Fruit fly (Drosophila melanogaster) whole organism, embryonic: ENCODE data around the gene CG13484.
A peak's percentile ranks its signal among the peaks of the same experiment; 100 is the strongest.

ENCODE experiments used
- ATbp ChIP-seq: fragments of 200-800 bp; sonication (Bioruptor generic); optimal IDR thresholded peaks from 2 replicates; lab custom pipeline; 2017; ENCODE audit warnings: missing biosample characterization, mild to moderate bottlenecking, missing genetic modification characterization, missing genetic modification reagents
- Abd-B ChIP-seq: fragments of 200-800 bp; sonication (Bioruptor generic); optimal IDR thresholded peaks from 2 replicates; lab custom pipeline; 2018; ENCODE audit warnings: missing biosample characterization, mild to moderate bottlenecking, missing genetic modification characterization, moderate library complexity
- B-H1 ChIP-seq: fragments of 200-800 bp; sonication (Bioruptor generic); IDR thresholded peaks from 3 replicates; pipeline ENCODE4 v1.3.6; 2022; ENCODE audit warnings: missing biosample characterization, missing genetic modification characterization
- Bgb ChIP-seq: fragments of 200-800 bp; sonication (Bioruptor generic); IDR thresholded peaks from 2 replicates; pipeline ENCODE4 v1.3.6; 2022; ENCODE audit warnings: missing biosample characterization, missing genetic modification characterization; ENCODE audit not compliant: partially characterized antibody
- CG10462 ChIP-seq: fragments of 200-800 bp; sonication (Bioruptor generic); optimal IDR thresholded peaks from 2 replicates; lab custom pipeline; 2016; ENCODE audit warnings: missing biosample characterization, missing genetic modification characterization
- CG12155 ChIP-seq: fragments of 200-800 bp; sonication (Bioruptor generic); optimal IDR thresholded peaks from 3 replicates; lab custom pipeline; 2016; ENCODE audit warnings: missing biosample characterization, missing genetic modification characterization
- CG15011 ChIP-seq: fragments of 200-800 bp; sonication (Bioruptor generic); optimal IDR thresholded peaks from 3 replicates; lab custom pipeline; 2018; ENCODE audit warnings: missing biosample characterization, mild to moderate bottlenecking, missing genetic modification characterization
- CG15269 ChIP-seq: fragments of 200-800 bp; sonication (Bioruptor generic); optimal IDR thresholded peaks from 2 replicates; lab custom pipeline; 2018; ENCODE audit warnings: missing biosample characterization, mild to moderate bottlenecking, missing genetic modification characterization, moderate library complexity
- CG15514 ChIP-seq: fragments of 200-800 bp; sonication (Bioruptor generic); optimal IDR thresholded peaks from 3 replicates; lab custom pipeline; 2017; ENCODE audit warnings: missing biosample characterization, missing genetic modification characterization, mild to moderate bottlenecking, moderate library complexity, missing genetic modification reagents
- CG16779 ChIP-seq: fragments of 200-800 bp; sonication (Bioruptor generic); IDR thresholded peaks from 2 replicates; pipeline ENCODE4 v1.3.6; 2022; ENCODE audit warnings: missing biosample characterization, missing genetic modification characterization
- CG17912 ChIP-seq: fragments of 200-800 bp; sonication (Bioruptor generic); optimal IDR thresholded peaks from 2 replicates; lab custom pipeline; 2018; ENCODE audit warnings: missing biosample characterization, mild to moderate bottlenecking, missing genetic modification characterization
- CG18764 ChIP-seq: fragments of 200-800 bp; sonication (Bioruptor generic); optimal IDR thresholded peaks from 3 replicates; lab custom pipeline; 2016; ENCODE audit warnings: missing biosample characterization, missing genetic modification characterization
- CG31365 ChIP-seq: fragments of 200-800 bp; sonication (Bioruptor generic); optimal IDR thresholded peaks from 2 replicates; lab custom pipeline; 2018; ENCODE audit warnings: missing biosample characterization, mild to moderate bottlenecking, missing genetic modification characterization
- CG3163 ChIP-seq: fragments of 200-800 bp; sonication (Bioruptor generic); optimal IDR thresholded peaks from 3 replicates; lab custom pipeline; 2016; ENCODE audit warnings: missing biosample characterization, missing genetic modification characterization
- CG3281 ChIP-seq: fragments of 200-800 bp; sonication (Bioruptor generic); optimal IDR thresholded peaks from 3 replicates; lab custom pipeline; 2017; ENCODE audit warnings: missing biosample characterization, mild to moderate bottlenecking, missing genetic modification characterization
- CG34422 ChIP-seq: fragments of 200-800 bp; sonication (Bioruptor generic); IDR thresholded peaks from 3 replicates; pipeline ENCODE4 v1.3.6; 2022; ENCODE audit warnings: missing biosample characterization, missing genetic modification characterization
- CG3847 ChIP-seq: fragments of 200-800 bp; sonication (Bioruptor generic); IDR thresholded peaks from 2 replicates; pipeline ENCODE4 v1.3.6; 2022; ENCODE audit warnings: missing biosample characterization, missing genetic modification characterization
- CG4424 ChIP-seq: fragments of 200-800 bp; sonication (Bioruptor generic); optimal IDR thresholded peaks from 3 replicates; lab custom pipeline; 2016; ENCODE audit warnings: missing biosample characterization, missing genetic modification characterization
- CG4617 ChIP-seq: fragments of 200-800 bp; sonication (Bioruptor generic); optimal IDR thresholded peaks from 3 replicates; lab custom pipeline; 2016; ENCODE audit warnings: missing biosample characterization, missing genetic modification characterization, borderline replicate concordance
- CG6175 ChIP-seq: fragments of 200-800 bp; sonication (Bioruptor generic); IDR thresholded peaks from 3 replicates; pipeline ENCODE4 v1.3.6; 2022; ENCODE audit warnings: missing biosample characterization, missing genetic modification characterization
- CG6254 ChIP-seq: fragments of 200-800 bp; sonication (Bioruptor generic); optimal IDR thresholded peaks from 3 replicates; lab custom pipeline; 2017; ENCODE audit warnings: mild to moderate bottlenecking, missing biosample characterization, missing genetic modification reagents, missing genetic modification characterization
- CG8478 ChIP-seq: fragments of >200 bp; optimal IDR thresholded peaks from 2 replicates; lab custom pipeline; 2018
- CG9876 ChIP-seq: fragments of 200-800 bp; sonication (Bioruptor generic); optimal IDR thresholded peaks from 2 replicates; lab custom pipeline; 2016; ENCODE audit warnings: missing biosample characterization, missing genetic modification characterization
- Dek ChIP-seq: fragments of 200-800 bp; sonication (Bioruptor generic); optimal IDR thresholded peaks from 3 replicates; lab custom pipeline; 2019; ENCODE audit warnings: missing biosample characterization, mild to moderate bottlenecking, missing genetic modification characterization, moderate library complexity
- Dfd ChIP-seq, 2 experiments: fragments of >200 bp; optimal IDR thresholded peaks; 2 replicates each; lab custom pipeline; 2017; ENCODE audit warnings: missing biosample characterization in 2 of 2, missing genetic modification characterization in 2 of 2
- Dref ChIP-seq: fragments of 200-800 bp; sonication (Bioruptor generic); IDR thresholded peaks from 2 replicates; pipeline ENCODE4 v1.3.6; 2022; ENCODE audit warnings: missing biosample characterization, missing genetic modification characterization
- ERR ChIP-seq: fragments of 200-800 bp; sonication (Bioruptor generic); optimal IDR thresholded peaks from 2 replicates; lab custom pipeline; 2016; ENCODE audit warnings: missing biosample characterization, missing genetic modification characterization
- Hmx ChIP-seq: fragments of 200-800 bp; sonication (Bioruptor generic); optimal IDR thresholded peaks from 2 replicates; lab custom pipeline; 2016; ENCODE audit warnings: missing biosample characterization, missing genetic modification characterization
- Jarid2 ChIP-seq: fragments of 200-800 bp; sonication (Bioruptor generic); optimal IDR thresholded peaks from 3 replicates; lab custom pipeline; 2017; ENCODE audit warnings: mild to moderate bottlenecking, missing biosample characterization, missing genetic modification reagents, missing genetic modification characterization
- MESR4 ChIP-seq: fragments of 200-800 bp; sonication (Bioruptor generic); optimal IDR thresholded peaks from 2 replicates; lab custom pipeline; 2018; ENCODE audit warnings: missing biosample characterization, mild to moderate bottlenecking, missing genetic modification characterization, moderate library complexity
- Mrtf ChIP-seq: fragments of 200-800 bp; sonication (Bioruptor generic); IDR thresholded peaks from 3 replicates; pipeline ENCODE4 v1.3.6; 2022; ENCODE audit warnings: missing biosample characterization, missing genetic modification characterization
- Nf-YB ChIP-seq: fragments of 200-800 bp; sonication (Bioruptor generic); optimal IDR thresholded peaks from 3 replicates; lab custom pipeline; 2019; ENCODE audit warnings: missing biosample characterization, mild to moderate bottlenecking, missing genetic modification characterization, moderate library complexity
- TFAM ChIP-seq: fragments of 200-800 bp; sonication (Bioruptor generic); optimal IDR thresholded peaks from 2 replicates; lab custom pipeline; 2017; ENCODE audit warnings: missing biosample characterization, missing genetic modification characterization, inconsistent platforms
- ab ChIP-seq: fragments of 200-800 bp; sonication (Bioruptor generic); optimal IDR thresholded peaks from 2 replicates; lab custom pipeline; 2016; ENCODE audit warnings: missing biosample characterization, missing genetic modification characterization
- bbx ChIP-seq: fragments of 200-800 bp; sonication (Bioruptor generic); IDR thresholded peaks from 2 replicates; pipeline ENCODE4 v1.3.6; 2022; ENCODE audit warnings: missing biosample characterization, missing genetic modification characterization; ENCODE audit not compliant: partially characterized antibody
- ci ChIP-seq: fragments of 200-800 bp; sonication (Bioruptor generic); IDR thresholded peaks from 3 replicates; pipeline ENCODE4 v1.3.6; 2022; ENCODE audit warnings: missing biosample characterization, missing genetic modification characterization
- dmrt11E ChIP-seq: fragments of 200-800 bp; sonication (Bioruptor generic); optimal IDR thresholded peaks from 3 replicates; lab custom pipeline; 2018; ENCODE audit warnings: missing biosample characterization, mild to moderate bottlenecking, missing genetic modification characterization, moderate library complexity
- exex ChIP-seq: fragments of 200-800 bp; sonication (Bioruptor generic); optimal IDR thresholded peaks from 4 replicates; lab custom pipeline; 2018; ENCODE audit warnings: missing biosample characterization, mild to moderate bottlenecking, missing genetic modification characterization, moderate library complexity
- fd64A ChIP-seq: fragments of 200-800 bp; sonication (Bioruptor generic); optimal IDR thresholded peaks from 3 replicates; lab custom pipeline; 2018; ENCODE audit warnings: missing biosample characterization, mild to moderate bottlenecking, missing genetic modification characterization
- gfzf ChIP-seq: fragments of 200-800 bp; sonication (Bioruptor generic); optimal IDR thresholded peaks from 2 replicates; lab custom pipeline; 2016; ENCODE audit warnings: missing biosample characterization, mild to moderate bottlenecking, missing genetic modification characterization, moderate library complexity
- grn ChIP-seq: fragments of 200-800 bp; sonication (Bioruptor generic); optimal IDR thresholded peaks from 3 replicates; lab custom pipeline; 2017; ENCODE audit warnings: missing biosample characterization, missing genetic modification characterization
- gt ChIP-seq: fragments of 200-800 bp; sonication (Bioruptor generic); IDR thresholded peaks from 2 replicates; pipeline ENCODE4 v1.3.6; 2022; ENCODE audit warnings: missing biosample characterization, missing genetic modification characterization
- hb ChIP-seq: fragments of 200-800 bp; sonication (Bioruptor generic); IDR thresholded peaks from 3 replicates; pipeline ENCODE4 v1.3.6; 2022; ENCODE audit warnings: missing biosample characterization, missing genetic modification characterization; ENCODE audit not compliant: partially characterized antibody
- nom ChIP-seq: fragments of 200-800 bp; sonication (Bioruptor generic); optimal IDR thresholded peaks from 2 replicates; lab custom pipeline; 2017; ENCODE audit warnings: missing biosample characterization, missing genetic modification characterization, mild to moderate bottlenecking, moderate library complexity, missing genetic modification reagents
- p53 ChIP-seq: fragments of 200-800 bp; sonication (Bioruptor generic); optimal IDR thresholded peaks from 2 replicates; lab custom pipeline; 2016; ENCODE audit warnings: missing biosample characterization, missing genetic modification characterization
- pho ChIP-seq: fragments of 200-800 bp; sonication (Bioruptor generic); optimal IDR thresholded peaks from 2 replicates; lab custom pipeline; 2016; ENCODE audit warnings: missing biosample characterization, missing genetic modification characterization
- pita ChIP-seq: fragments of 200-800 bp; sonication (Bioruptor generic); optimal IDR thresholded peaks from 2 replicates; lab custom pipeline; 2017; ENCODE audit warnings: missing biosample characterization, mild to moderate bottlenecking, missing genetic modification characterization
- pros ChIP-seq: fragments of 200-800 bp; sonication (Bioruptor generic); optimal IDR thresholded peaks from 3 replicates; lab custom pipeline; 2019; ENCODE audit warnings: missing biosample characterization, mild to moderate bottlenecking, missing genetic modification characterization, moderate library complexity
- repo ChIP-seq: fragments of 200-800 bp; sonication (Bioruptor generic); optimal IDR thresholded peaks from 2 replicates; lab custom pipeline; 2016; ENCODE audit warnings: missing biosample characterization, missing genetic modification characterization
- tgo ChIP-seq: fragments of 200-800 bp; sonication (Bioruptor generic); IDR thresholded peaks from 3 replicates; pipeline ENCODE4 v1.3.6; 2022; ENCODE audit warnings: missing biosample characterization, missing genetic modification characterization
- twi ChIP-seq: fragments of 200-800 bp; optimal IDR thresholded peaks from 2 replicates; lab custom pipeline; 2019; ENCODE audit warnings: missing biosample characterization, mild to moderate bottlenecking, missing genetic modification characterization, moderate library complexity
- wor ChIP-seq: fragments of 200-800 bp; sonication (Bioruptor generic); IDR thresholded peaks from 2 replicates; pipeline ENCODE4 v1.3.6; 2022; ENCODE audit warnings: missing biosample characterization, missing genetic modification characterization

The CG13484 gene

DNA sequence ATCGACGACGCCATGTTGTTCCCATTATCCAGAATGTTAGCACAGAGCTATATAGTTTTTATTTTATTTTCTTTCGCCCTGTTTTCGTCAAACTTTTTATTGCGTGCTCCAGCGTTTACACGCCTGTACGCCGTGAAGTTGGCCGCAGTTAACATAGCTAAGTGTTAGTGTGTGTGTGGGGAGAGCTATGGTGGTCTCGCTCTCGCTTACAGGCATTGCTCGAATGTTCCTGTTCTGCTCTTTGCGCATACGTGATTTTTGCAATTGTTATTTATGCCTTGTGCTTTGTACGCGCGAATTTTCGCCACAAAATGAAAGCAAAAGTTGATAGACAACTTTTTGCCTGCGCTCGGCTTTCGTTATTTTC is 48.9 kb downstream of the CG13484 start (continued):
- no peak; the same call in 2 of the 3 replicates for TF ChIP-seq B-H1 (GFP tag; lab: Robert Waterston, UW)
- no peak for TF ChIP-seq Abd-B (GFP tag; lab: Kevin White, UChicago)
- no peak for TF ChIP-seq repo (GFP tag; lab: Kevin White, UChicago)
- no peak for TF ChIP-seq exex (tag; lab: Kevin White, UChicago)
- peak; percentile 25; the same call in 1 of the 2 replicates for TF ChIP-seq bbx
- TF ChIP-seq Dref (GFP tag; lab: Robert Waterston, UW): no peak
- no peak for TF ChIP-seq Mrtf (GFP tag; lab: Robert Waterston, UW)
- TF ChIP-seq Dek (tag; lab: Kevin White, UChicago): no peak
- no peak for TF ChIP-seq hb (GFP tag; lab: Robert Waterston, UW)
- TF ChIP-seq CG15514 (GFP tag; lab: Kevin White, UChicago): peak; percentile 19
- 0 out of 2 replicates have a peak, but pooled peaks have one; percentile 44 for TF ChIP-seq Bgb (GFP tag; lab: Robert Waterston, UW)
- no peak for TF ChIP-seq Dfd (GFP tag; optimal IDR thresholded peaks at IDR 0.05; lab: Kevin White, UChicago)
- peak; percentile 45; the same call in 1 of the 2 replicates for TF ChIP-seq gt (GFP tag; lab: Robert Waterston, UW)
- peak; percentile 56 for TF ChIP-seq CG4617 (GFP tag; lab: Kevin White, UChicago)
- TF ChIP-seq CG4424 (GFP tag; lab: Kevin White, UChicago): no peak
- TF ChIP-seq CG18764: no peak
- TF ChIP-seq CG3847 (GFP tag; lab: Robert Waterston, UW): peak; percentile 5; the same call in 1 of the 2 replicates
- TF ChIP-seq CG15011 (GFP tag; lab: Kevin White, UChicago): no peak
- TF ChIP-seq CG3163 (GFP tag; lab: Kevin White, UChicago): no peak
- peak; percentile 2 for TF ChIP-seq gfzf
- TF ChIP-seq nom (GFP tag; lab: Kevin White, UChicago): peak; percentile 42
- TF ChIP-seq ab (GFP tag; lab: Kevin White, UChicago): no peak
- TF ChIP-seq CG9876 (GFP tag; lab: Kevin White, UChicago): no peak
- no peak for TF ChIP-seq tgo (GFP tag; lab: Robert Waterston, UW)
- peak; percentile 82 for TF ChIP-seq CG17912 (GFP tag; lab: Kevin White, UChicago)
- peak; percentile 74 for TF ChIP-seq CG8478
- no peak for TF ChIP-seq twi
- no peak for TF ChIP-seq CG3281
- no peak for TF ChIP-seq TFAM (GFP tag; lab: Kevin White, UChicago)
- peak; percentile 30 for TF ChIP-seq CG6254
- no peak for TF ChIP-seq dmrt11E (tag; lab: Kevin White, UChicago)
- TF ChIP-seq MESR4 (GFP tag; lab: Kevin White, UChicago): peak; percentile 37
- no peak for TF ChIP-seq Jarid2 (GFP tag; lab: Kevin White, UChicago)
- TF ChIP-seq CG31365 (tag; lab: Kevin White, UChicago): no peak
- TF ChIP-seq pho (GFP tag; lab: Kevin White, UChicago): no peak
- no peak for TF ChIP-seq CG10462
- TF ChIP-seq pita (GFP tag; lab: Kevin White, UChicago): no peak
- TF ChIP-seq wor (GFP tag; lab: Robert Waterston, UW): no peak
- TF ChIP-seq pros (GFP tag; lab: Kevin White, UChicago): no peak
- no peak for TF ChIP-seq grn (GFP tag; lab: Kevin White, UChicago)
- no peak for TF ChIP-seq CG16779
- no peak for TF ChIP-seq ATbp
- peak; percentile 12 for TF ChIP-seq Nf-YB
- peak; percentile 74 for TF ChIP-seq CG34422 (GFP tag; lab: Robert Waterston, UW)
- TF ChIP-seq ERR (GFP tag; lab: Kevin White, UChicago): no peak
- no peak for TF ChIP-seq CG15269 (tag; lab: Kevin White, UChicago)
- peak; percentile 24 for TF ChIP-seq p53
- no peak for TF ChIP-seq fd64A (GFP tag; lab: Kevin White, UChicago)
- no peak for TF ChIP-seq CG12155 (GFP tag; lab: Kevin White, UChicago)
- TF ChIP-seq Hmx (GFP tag; lab: Kevin White, UChicago): no peak
- TF ChIP-seq CG6175 (GFP tag; lab: Robert Waterston, UW): no peak
- TF ChIP-seq ci (GFP tag; lab: Robert Waterston, UW): peak; percentile 82
